Fruit fly (Drosophila melanogaster) whole organism, embryonic: ENCODE results near the gene CG14352.

Source experiments
- B-H2 ChIP-seq: fragments of 200-800 bp; sonication (Bioruptor generic); optimal IDR thresholded peaks from 2 replicates; lab custom pipeline; 2018; ENCODE audit warnings: missing biosample characterization, mild to moderate bottlenecking, missing genetic modification characterization
- CG10147 ChIP-seq: fragments of 200-800 bp; sonication (Bioruptor generic); optimal IDR thresholded peaks from 2 replicates; lab custom pipeline; 2019; ENCODE audit warnings: missing biosample characterization, mild to moderate bottlenecking, missing genetic modification characterization, moderate library complexity
- CG10366 ChIP-seq: fragments of 200-800 bp; sonication (Bioruptor generic); IDR thresholded peaks from 2 replicates; pipeline ENCODE4 v1.3.6; 2022; ENCODE audit warnings: missing biosample characterization, missing genetic modification characterization
- CG1233 ChIP-seq: fragments of 200-800 bp; sonication (Bioruptor generic); optimal IDR thresholded peaks from 4 replicates; lab custom pipeline; 2018; ENCODE audit warnings: missing biosample characterization, mild to moderate bottlenecking, missing genetic modification characterization
- CG13894 ChIP-seq: fragments of 200-800 bp; sonication (Bioruptor generic); optimal IDR thresholded peaks from 3 replicates; lab custom pipeline; 2018; ENCODE audit warnings: missing biosample characterization, mild to moderate bottlenecking, missing genetic modification characterization, moderate library complexity
- CG14014 ChIP-seq: fragments of 200-800 bp; sonication (Bioruptor generic); IDR thresholded peaks from 2 replicates; pipeline ENCODE4 v1.3.6; 2022; ENCODE audit warnings: missing biosample characterization, missing genetic modification characterization
- CG15514 ChIP-seq: fragments of 200-800 bp; sonication (Bioruptor generic); optimal IDR thresholded peaks from 3 replicates; lab custom pipeline; 2017; ENCODE audit warnings: missing biosample characterization, missing genetic modification characterization, mild to moderate bottlenecking, moderate library complexity, missing genetic modification reagents
- CG17328 ChIP-seq: fragments of 200-800 bp; sonication (Bioruptor generic); IDR thresholded peaks from 2 replicates; pipeline ENCODE4 v1.3.6; 2022; ENCODE audit warnings: missing biosample characterization, missing genetic modification characterization
- CG1832 ChIP-seq: fragments of 200-800 bp; sonication (Bioruptor generic); optimal IDR thresholded peaks from 2 replicates; lab custom pipeline; 2017; ENCODE audit warnings: missing biosample characterization, mild to moderate bottlenecking, missing genetic modification characterization, inconsistent platforms
- CG18599 ChIP-seq: fragments of 200-800 bp; sonication (Bioruptor generic); optimal IDR thresholded peaks from 3 replicates; lab custom pipeline; 2017; ENCODE audit warnings: missing biosample characterization, missing genetic modification characterization, mild to moderate bottlenecking, moderate library complexity, missing genetic modification reagents
- CG2202 ChIP-seq: fragments of 200-800 bp; sonication (Bioruptor generic); optimal IDR thresholded peaks from 2 replicates; lab custom pipeline; 2018; ENCODE audit warnings: missing biosample characterization, mild to moderate bottlenecking, missing genetic modification characterization
- CG31388 ChIP-seq: fragments of 200-800 bp; sonication (Bioruptor generic); optimal IDR thresholded peaks from 2 replicates; lab custom pipeline; 2016; ENCODE audit warnings: missing biosample characterization, missing genetic modification characterization
- CG32767 ChIP-seq: fragments of 200-800 bp; sonication (Bioruptor generic); IDR thresholded peaks from 2 replicates; pipeline ENCODE4 v1.3.6; 2022; ENCODE audit warnings: missing biosample characterization, missing genetic modification characterization
- CG33557 ChIP-seq: fragments of 200-800 bp; sonication (Bioruptor generic); optimal IDR thresholded peaks from 2 replicates; lab custom pipeline; 2019; ENCODE audit warnings: missing biosample characterization, mild to moderate bottlenecking, missing genetic modification characterization, moderate library complexity
- CG4328 ChIP-seq: fragments of 200-800 bp; sonication (Bioruptor generic); optimal IDR thresholded peaks from 3 replicates; lab custom pipeline; 2017; ENCODE audit warnings: missing biosample characterization, missing genetic modification reagents, missing genetic modification characterization
- CG4854 ChIP-seq: fragments of 200-800 bp; sonication (Bioruptor generic); optimal IDR thresholded peaks from 2 replicates; lab custom pipeline; 2016; ENCODE audit warnings: missing biosample characterization, missing genetic modification characterization, inconsistent platforms
- CG6765 ChIP-seq: fragments of 200-800 bp; sonication (Bioruptor generic); optimal IDR thresholded peaks from 3 replicates; lab custom pipeline; 2017; ENCODE audit warnings: missing biosample characterization, mild to moderate bottlenecking, missing genetic modification characterization
- CG8924 ChIP-seq: fragments of 200-800 bp; optimal IDR thresholded peaks from 3 replicates; lab custom pipeline; 2019; ENCODE audit warnings: missing biosample characterization, mild to moderate bottlenecking, missing genetic modification characterization, moderate library complexity
- CG9609 ChIP-seq: fragments of 200-800 bp; sonication (Bioruptor generic); optimal IDR thresholded peaks from 3 replicates; lab custom pipeline; 2016; ENCODE audit warnings: missing biosample characterization, missing genetic modification characterization
- Gug ChIP-seq: fragments of 200-800 bp; sonication (Bioruptor generic); IDR thresholded peaks from 4 replicates; pipeline ENCODE4 v1.3.6; 2022; ENCODE audit warnings: missing biosample characterization, missing genetic modification characterization
- HLH3B ChIP-seq: fragments of 200-800 bp; sonication (Bioruptor generic); IDR thresholded peaks from 2 replicates; pipeline ENCODE4 v1.3.6; 2022; ENCODE audit warnings: missing biosample characterization, missing genetic modification characterization
- Hand ChIP-seq: fragments of 200-800 bp; sonication (Bioruptor generic); optimal IDR thresholded peaks from 2 replicates; lab custom pipeline; 2017; ENCODE audit warnings: mild to moderate bottlenecking, missing biosample characterization, missing genetic modification reagents, missing genetic modification characterization
- HmgD ChIP-seq: fragments of 200-800 bp; sonication (Bioruptor generic); optimal IDR thresholded peaks from 3 replicates; lab custom pipeline; 2016; ENCODE audit warnings: missing biosample characterization, missing genetic modification characterization
- Hmr ChIP-seq: fragments of 200-800 bp; sonication (Bioruptor generic); optimal IDR thresholded peaks from 3 replicates; lab custom pipeline; 2017; ENCODE audit warnings: mild to moderate bottlenecking, missing biosample characterization, missing genetic modification reagents, missing genetic modification characterization
- Hr51 ChIP-seq, 2 experiments: fragments of 200-800 bp; sonication (Bioruptor generic); optimal IDR thresholded peaks; 2 replicates in 1 of 2; 3 replicates in 1 of 2; lab custom pipeline; 2016 to 2018; ENCODE audit warnings: missing biosample characterization in 2 of 2, missing genetic modification characterization in 2 of 2, mild to moderate bottlenecking in 1 of 2, moderate library complexity in 1 of 2
- Lhr ChIP-seq: fragments of 200-800 bp; sonication (Bioruptor generic); optimal IDR thresholded peaks from 3 replicates; lab custom pipeline; 2017; ENCODE audit warnings: mild to moderate bottlenecking, missing biosample characterization, missing genetic modification reagents, missing genetic modification characterization
- MBD-R2 ChIP-seq: fragments of 200-800 bp; sonication (Bioruptor generic); IDR thresholded peaks from 2 replicates; pipeline ENCODE4 v1.3.6; 2022; ENCODE audit warnings: missing biosample characterization, missing genetic modification characterization
- Max ChIP-seq: fragments of 200-800 bp; sonication (Bioruptor generic); optimal IDR thresholded peaks from 2 replicates; lab custom pipeline; 2016; ENCODE audit warnings: missing biosample characterization, mild to moderate bottlenecking, missing genetic modification characterization
- Med ChIP-seq: fragments of 200-800 bp; sonication (Bioruptor generic); peaks from one replicate; lab custom pipeline; 2016; ENCODE audit warnings: missing biosample characterization, missing genetic modification characterization, mild to moderate bottlenecking, inconsistent platforms, moderate library complexity
- Oli ChIP-seq: fragments of 200-800 bp; sonication (Bioruptor generic); optimal IDR thresholded peaks from 2 replicates; lab custom pipeline; 2018; ENCODE audit warnings: missing biosample characterization, mild to moderate bottlenecking, missing genetic modification characterization, moderate library complexity
- Usf ChIP-seq: fragments of 200-800 bp; sonication (Bioruptor generic); optimal IDR thresholded peaks from 2 replicates; lab custom pipeline; 2017; ENCODE audit warnings: missing genotype, missing biosample characterization, missing genetic modification characterization
- aop ChIP-seq: fragments of 200-800 bp; sonication (Bioruptor generic); IDR thresholded peaks from 2 replicates; pipeline ENCODE4 v1.3.6; 2022; ENCODE audit warnings: missing biosample characterization, missing genetic modification characterization
- ap ChIP-seq: fragments of 200-800 bp; sonication (Bioruptor generic); IDR thresholded peaks from 2 replicates; pipeline ENCODE4 v1.3.6; 2022; ENCODE audit warnings: missing biosample characterization, missing genetic modification characterization
- br ChIP-seq: fragments of >200 bp; optimal IDR thresholded peaks from 2 replicates; lab custom pipeline; 2017
- crp ChIP-seq, 2 experiments: fragments of 200-800 bp; sonication (Bioruptor generic); optimal IDR thresholded peaks; 2 replicates in 1 of 2; 3 replicates in 1 of 2; lab custom pipeline; 2017; ENCODE audit warnings: missing biosample characterization in 2 of 2, missing genetic modification characterization in 2 of 2, mild to moderate bottlenecking in 1 of 2, moderate library complexity in 1 of 2
- dimm ChIP-seq: fragments of 200-800 bp; sonication (Bioruptor generic); IDR thresholded peaks from 2 replicates; pipeline ENCODE4 v1.3.6; 2022; ENCODE audit warnings: missing biosample characterization, missing genetic modification characterization
- ewg ChIP-seq: fragments of 200-800 bp; sonication (Bioruptor generic); optimal IDR thresholded peaks from 3 replicates; lab custom pipeline; 2017; ENCODE audit warnings: mild to moderate bottlenecking, missing biosample characterization, missing genetic modification reagents, missing genetic modification characterization
- fru ChIP-seq: fragments of >200 bp; optimal IDR thresholded peaks from 2 replicates; lab custom pipeline; 2017
- gem ChIP-seq: fragments of 200-800 bp; sonication (Bioruptor generic); optimal IDR thresholded peaks from 2 replicates; lab custom pipeline; 2019; ENCODE audit warnings: missing biosample characterization, mild to moderate bottlenecking, missing genetic modification characterization, moderate library complexity
- gsb ChIP-seq: fragments of 200-800 bp; sonication (Bioruptor generic); IDR thresholded peaks from 2 replicates; pipeline ENCODE4 v1.3.6; 2022; ENCODE audit warnings: missing biosample characterization, missing genetic modification characterization
- klu ChIP-seq: fragments of 200-800 bp; sonication (Bioruptor generic); IDR thresholded peaks from 2 replicates; pipeline ENCODE4 v1.3.6; 2022; ENCODE audit warnings: missing biosample characterization, missing genetic modification characterization
- lab ChIP-seq: fragments of 200-800 bp; sonication (Bioruptor generic); optimal IDR thresholded peaks from 3 replicates; lab custom pipeline; 2017; ENCODE audit warnings: missing biosample characterization, missing genetic modification characterization, mild to moderate bottlenecking, moderate library complexity, missing genetic modification reagents
- lmd ChIP-seq: fragments of 200-800 bp; sonication (Bioruptor generic); IDR thresholded peaks from 2 replicates; pipeline ENCODE4 v1.3.6; 2022; ENCODE audit warnings: missing biosample characterization, missing genetic modification characterization
- odd ChIP-seq: fragments of 200-800 bp; sonication (Bioruptor generic); optimal IDR thresholded peaks from 2 replicates; lab custom pipeline; 2017; ENCODE audit warnings: missing biosample characterization, mild to moderate bottlenecking, missing genetic modification characterization
- org-1 ChIP-seq: fragments of 200-800 bp; sonication (Bioruptor generic); optimal IDR thresholded peaks from 2 replicates; lab custom pipeline; 2017; ENCODE audit warnings: missing biosample characterization, missing genetic modification characterization
- pan ChIP-seq, 4 experiments: fragments of >200 bp in 3 of 4; fragments of 200-800 bp in 1 of 4; sonication (Bioruptor generic) in 1 of 4; optimal IDR thresholded peaks in 3 of 4; IDR thresholded peaks in 1 of 4; 2 replicates each; pipeline versions ENCODE4 v1.3.6 to Lab custom; 2017 to 2022; ENCODE audit warnings: missing biosample characterization in 2 of 4, missing genetic modification characterization in 2 of 4, mixed read lengths in 1 of 4
- sima ChIP-seq: fragments of 200-800 bp; sonication (Bioruptor generic); optimal IDR thresholded peaks from 2 replicates; lab custom pipeline; 2016; ENCODE audit warnings: missing biosample characterization, missing genetic modification characterization
- wdn ChIP-seq: fragments of 200-800 bp; sonication (Bioruptor generic); IDR thresholded peaks from 2 replicates; pipeline ENCODE4 v1.3.6; 2022; ENCODE audit warnings: missing biosample characterization, missing genetic modification characterization
- z ChIP-seq: fragments of 200-800 bp; sonication (Bioruptor generic); IDR thresholded peaks from 3 replicates; pipeline ENCODE4 v1.3.6; 2022; ENCODE audit warnings: missing biosample characterization, missing genetic modification characterization

CG14352 gene

dm6 chr2L:1637832-1638649 is 26.8 kb downstream of the CG14352 start:
- no peak for TF ChIP-seq CG31388 (GFP tag; lab: Kevin White, UChicago)
- TF ChIP-seq MBD-R2 (GFP tag; lab: Robert Waterston, UW) = no peak
- no peak for TF ChIP-seq Usf
- TF ChIP-seq HmgD (GFP tag; lab: Kevin White, UChicago) = no peak
- no peak for TF ChIP-seq B-H2
- peak; percentile 34 for TF ChIP-seq Hand (GFP tag; lab: Kevin White, UChicago)
- TF ChIP-seq CG8924 (tag; lab: Kevin White, UChicago) = no peak
- no peak for TF ChIP-seq HLH3B (GFP tag; lab: Robert Waterston, UW)
- TF ChIP-seq wdn (GFP tag; lab: Robert Waterston, UW) = no peak
- peak; percentile 74 for TF ChIP-seq CG6765
- peak; percentile 16 for TF ChIP-seq Oli
- TF ChIP-seq CG10366 (GFP tag; lab: Robert Waterston, UW) = no peak
- peak; percentile 23 for TF ChIP-seq CG13894 (tag; lab: Kevin White, UChicago)
- TF ChIP-seq lmd (GFP tag; lab: Robert Waterston, UW) = no peak
- no peak for TF ChIP-seq klu (GFP tag; lab: Robert Waterston, UW)
- no peak for TF ChIP-seq sima (GFP tag; lab: Kevin White, UChicago)
- TF ChIP-seq Max (GFP tag; lab: Kevin White, UChicago) = no peak
- TF ChIP-seq ap (GFP tag; lab: Robert Waterston, UW) = no peak
- TF ChIP-seq Hr51 (GFP tag; optimal IDR thresholded peaks at IDR 0.05; lab: Kevin White, UChicago) = no peak
- TF ChIP-seq CG2202 (tag; lab: Kevin White, UChicago) = no peak
- TF ChIP-seq org-1 (GFP tag; lab: Kevin White, UChicago) = peak; percentile 28
- peak; percentile 69 for TF ChIP-seq Hmr (GFP tag; lab: Kevin White, UChicago)
- TF ChIP-seq dimm (GFP tag; lab: Robert Waterston, UW) = no peak
- no peak for TF ChIP-seq CG14014 (GFP tag; lab: Robert Waterston, UW)
- TF ChIP-seq CG15514 (GFP tag; lab: Kevin White, UChicago) = peak; percentile 44
- TF ChIP-seq CG4328 (GFP tag; lab: Kevin White, UChicago) = no peak
- TF ChIP-seq CG17328 (GFP tag; lab: Robert Waterston, UW) = no peak
- no peak for TF ChIP-seq CG10147 (GFP tag; lab: Kevin White, UChicago)
- no peak for TF ChIP-seq br (lab: Kevin White, UChicago)
- TF ChIP-seq aop (GFP tag; lab: Robert Waterston, UW) = no peak
- TF ChIP-seq crp (GFP tag; optimal IDR thresholded peaks at IDR 0.05; lab: Kevin White, UChicago) = no peak
- TF ChIP-seq Med (GFP tag; lab: Kevin White, UChicago) = peak; percentile 73
- TF ChIP-seq Gug = no peak
- no peak for TF ChIP-seq CG33557 (GFP tag; lab: Kevin White, UChicago)
- TF ChIP-seq CG9609 (GFP tag; lab: Kevin White, UChicago) = no peak
- TF ChIP-seq fru = no peak
- no peak for TF ChIP-seq CG32767
- no peak for TF ChIP-seq ewg (GFP tag; lab: Kevin White, UChicago)
- no peak for TF ChIP-seq gsb (GFP tag; lab: Robert Waterston, UW)
- peak; percentile 52 for TF ChIP-seq lab (GFP tag; lab: Kevin White, UChicago)
- TF ChIP-seq pan (optimal IDR thresholded peaks at IDR 0.05; lab: Kevin White, UChicago) = no peak
- peak in 1 of 2 experiments; percentile 11 for TF ChIP-seq pan (GFP tag; optimal IDR thresholded peaks at IDR 0.05 in 1 of 2, IDR thresholded peaks at IDR 0.05 in 1 of 2)
- TF ChIP-seq CG18599 (GFP tag; lab: Kevin White, UChicago) = peak; percentile 52
- no peak for TF ChIP-seq Lhr (GFP tag; lab: Kevin White, UChicago)
- TF ChIP-seq odd (GFP tag; lab: Kevin White, UChicago) = no peak
- no peak for TF ChIP-seq CG1832
- TF ChIP-seq z (GFP tag; lab: Robert Waterston, UW) = peak; percentile 81
- no peak for TF ChIP-seq gem
- no peak for TF ChIP-seq CG4854 (GFP tag; lab: Kevin White, UChicago)
- TF ChIP-seq CG1233 = no peak
